Worm (Caenorhabditis elegans) whole organism, young adult: ENCODE results near the gene msp-3.

Experiments used
- B0336.3 ChIP-seq: fragments of 200-800 bp; sonication (Bioruptor generic); IDR thresholded peaks from 2 replicates; pipeline ENCODE4 v1.3.6; 2022; ENCODE audit warnings: missing genetic modification characterization, missing compliant biosample characterization
- C17E4.6 ChIP-seq: fragments of 200-800 bp; sonication (Bioruptor generic); IDR thresholded peaks from 2 replicates; pipeline ENCODE4 v1.3.6; 2022; ENCODE audit warnings: missing genetic modification reagents, missing genetic modification characterization, missing compliant biosample characterization
- F23B12.7 ChIP-seq: sonication (generic microtip); optimal IDR thresholded peaks from 2 replicates; lab custom pipeline; 2017; ENCODE audit warnings: missing genetic modification characterization, mild to moderate bottlenecking, missing compliant biosample characterization, antibody characterized with exemption, moderate library complexity; ENCODE audit not compliant: insufficient read depth
- F52B5.7 ChIP-seq: sonication (generic microtip); optimal IDR thresholded peaks from 2 replicates; lab custom pipeline; 2016; ENCODE audit warnings: mild to moderate bottlenecking, missing genetic modification characterization, missing compliant biosample characterization
- T07F8.4 ChIP-seq: sonication (generic microtip); optimal IDR thresholded peaks from 2 replicates; lab custom pipeline; 2016; ENCODE audit warnings: mild to moderate bottlenecking, missing genetic modification characterization, moderate library complexity, missing compliant biosample characterization
- Y53G8AR.9 ChIP-seq: fragments of 200-800 bp; sonication (Bioruptor generic); conservative IDR thresholded peaks from 2 replicates; pipeline ENCODE4 v1.3.6; 2022; ENCODE audit warnings: missing genetic modification reagents, missing genetic modification characterization, missing compliant biosample characterization
- ZK185.1 ChIP-seq: sonication (generic microtip); optimal IDR thresholded peaks from 2 replicates; lab custom pipeline; 2016; ENCODE audit warnings: mild to moderate bottlenecking, missing genetic modification characterization, missing compliant biosample characterization; ENCODE audit not compliant: poor library complexity, severe bottlenecking
- athp-1 ChIP-seq: sonication (generic microtip); optimal IDR thresholded peaks from 2 replicates; lab custom pipeline; 2017; ENCODE audit warnings: mild to moderate bottlenecking, missing genetic modification characterization, missing compliant biosample characterization
- bed-2 ChIP-seq: fragments of 200-800 bp; sonication (Bioruptor generic); IDR thresholded peaks from 2 replicates; pipeline ENCODE4 v1.3.6; 2022; ENCODE audit warnings: missing genetic modification reagents, missing genetic modification characterization, missing compliant biosample characterization
- ceh-58 ChIP-seq: fragments of 200-800 bp; sonication (Bioruptor generic); IDR thresholded peaks from 2 replicates; pipeline ENCODE4 v1.3.6; 2022; ENCODE audit warnings: missing genetic modification characterization, missing compliant biosample characterization
- ceh-79 ChIP-seq: sonication (generic microtip); optimal IDR thresholded peaks from 2 replicates; lab custom pipeline; 2017; ENCODE audit warnings: mild to moderate bottlenecking, missing genetic modification characterization, missing compliant biosample characterization
- ekl-4 ChIP-seq: fragments of 200-800 bp; sonication (Bioruptor generic); IDR thresholded peaks from 2 replicates; pipeline ENCODE4 v1.3.6; 2022; ENCODE audit warnings: missing genetic modification reagents, missing genetic modification characterization, missing compliant biosample characterization
- ets-4 ChIP-seq: fragments of 200-800 bp; sonication (Bioruptor generic); optimal IDR thresholded peaks from 2 replicates; lab custom pipeline; 2018; ENCODE audit warnings: mild to moderate bottlenecking, missing genetic modification characterization, missing compliant biosample characterization
- fkh-3 ChIP-seq: sonication (generic microtip); optimal IDR thresholded peaks from 2 replicates; lab custom pipeline; 2016; ENCODE audit warnings: mild to moderate bottlenecking, missing genetic modification characterization, missing compliant biosample characterization
- gei-17 ChIP-seq: fragments of 200-800 bp; sonication (Bioruptor generic); optimal IDR thresholded peaks from 2 replicates; lab custom pipeline; 2018; ENCODE audit warnings: mild to moderate bottlenecking, missing genetic modification characterization, missing compliant biosample characterization
- hlh-12 ChIP-seq: sonication (generic microtip); optimal IDR thresholded peaks from 2 replicates; lab custom pipeline; 2016; ENCODE audit warnings: missing genetic modification characterization, missing compliant biosample characterization
- hmg-1.2 ChIP-seq: fragments of 200-800 bp; sonication (Bioruptor generic); IDR thresholded peaks from 2 replicates; pipeline ENCODE4 v1.3.6; 2022; ENCODE audit warnings: missing genetic modification reagents, missing genetic modification characterization, missing compliant biosample characterization
- hrde-1 ChIP-seq: sonication (generic microtip); optimal IDR thresholded peaks from 2 replicates; lab custom pipeline; 2016; ENCODE audit warnings: missing genetic modification characterization, mild to moderate bottlenecking, missing compliant biosample characterization, moderate library complexity, missing genotype, missing genetic modification reagents, borderline replicate concordance
- lag-1 ChIP-seq: fragments of 200-800 bp; sonication (Bioruptor generic); IDR thresholded peaks from 2 replicates; pipeline ENCODE4 v1.3.6; 2022; ENCODE audit warnings: missing genetic modification reagents, missing genetic modification characterization, missing compliant biosample characterization
- let-607 ChIP-seq, 2 experiments: fragments of 200-800 bp in 1 of 2; sonication (Bioruptor generic) in 1 of 2; sonication (generic microtip) in 1 of 2; optimal IDR thresholded peaks; 2 replicates each; lab custom pipeline; 2016 to 2018; ENCODE audit warnings: mild to moderate bottlenecking in 2 of 2, missing compliant biosample characterization in 2 of 2, missing genetic modification characterization in 2 of 2, moderate library complexity in 2 of 2, missing genotype in 1 of 2
- lin-35 ChIP-seq, 3 experiments: fragments of 150-350 bp in 2 of 3; sonication (generic microtip) in 1 of 3; optimal IDR thresholded peaks; 2 replicates each; lab custom pipeline; 2014 to 2018; ENCODE audit warnings: missing biosample characterization in 3 of 3, missing genetic modification characterization in 3 of 3, missing genetic modification reagents in 3 of 3
- lir-1 ChIP-seq: fragments of 200-800 bp; sonication (Bioruptor generic); conservative IDR thresholded peaks from 2 replicates; pipeline ENCODE4 v1.3.6; 2022; ENCODE audit warnings: missing genetic modification reagents, missing genetic modification characterization, missing compliant biosample characterization
- lsy-27 ChIP-seq: sonication (generic microtip); optimal IDR thresholded peaks from 2 replicates; lab custom pipeline; 2017; ENCODE audit warnings: missing genetic modification characterization, mild to moderate bottlenecking, missing compliant biosample characterization, antibody characterized with exemption, missing genotype, borderline replicate concordance; ENCODE audit not compliant: insufficient read depth
- madf-10 ChIP-seq: sonication (generic microtip); optimal IDR thresholded peaks from 2 replicates; lab custom pipeline; 2016; ENCODE audit warnings: mild to moderate bottlenecking, missing genetic modification characterization, missing compliant biosample characterization
- madf-8 ChIP-seq: fragments of 200-800 bp; sonication (Bioruptor generic); conservative IDR thresholded peaks from 2 replicates; pipeline ENCODE4 v1.3.6; 2022; ENCODE audit warnings: missing genetic modification reagents, missing genetic modification characterization, missing compliant biosample characterization
- mcd-1 ChIP-seq: fragments of 200-800 bp; sonication (Bioruptor generic); IDR thresholded peaks from 2 replicates; pipeline ENCODE4 v1.3.6; 2022; ENCODE audit warnings: missing genetic modification reagents, missing genetic modification characterization, missing compliant biosample characterization
- mes-4 ChIP-seq: sonication (generic microtip); optimal IDR thresholded peaks from 2 replicates; lab custom pipeline; 2016; ENCODE audit warnings: missing genotype, missing genetic modification characterization, missing compliant biosample characterization
- nfya-2 ChIP-seq: fragments of 200-800 bp; sonication (Bioruptor generic); IDR thresholded peaks from 2 replicates; pipeline ENCODE4 v1.3.6; 2022; ENCODE audit warnings: missing genetic modification reagents, missing genetic modification characterization, missing compliant biosample characterization
- nhr-120 ChIP-seq: fragments of 200-800 bp; sonication (Bioruptor generic); IDR thresholded peaks from 2 replicates; pipeline ENCODE4 v1.3.6; 2022; ENCODE audit warnings: missing genetic modification characterization, missing compliant biosample characterization
- nhr-27 ChIP-seq: fragments of 200-800 bp; sonication (Bioruptor generic); optimal IDR thresholded peaks from 2 replicates; lab custom pipeline; 2018; ENCODE audit warnings: mild to moderate bottlenecking, missing genetic modification characterization, moderate library complexity, missing compliant biosample characterization
- nhr-90 ChIP-seq: sonication (generic microtip); optimal IDR thresholded peaks from 2 replicates; lab custom pipeline; 2016; ENCODE audit warnings: missing genotype, mild to moderate bottlenecking, missing genetic modification characterization, missing compliant biosample characterization
- rec-8 ChIP-seq, 2 experiments: sonication (generic microtip); optimal IDR thresholded peaks; 2 replicates each; lab custom pipeline; 2016; ENCODE audit warnings: mild to moderate bottlenecking in 2 of 2, missing genetic modification characterization in 2 of 2, missing genetic modification reagents in 2 of 2, missing genotype in 2 of 2, missing biosample characterization in 1 of 2, missing compliant biosample characterization in 1 of 2, moderate library complexity in 1 of 2
- rpc-1 ChIP-seq, 2 experiments: fragments of 150-350 bp in 1 of 2; sonication (generic microtip) in 1 of 2; optimal IDR thresholded peaks; 2 replicates each; lab custom pipeline; 2014 to 2018; ENCODE audit warnings: missing biosample characterization in 1 of 2, missing genetic modification characterization in 1 of 2, missing genetic modification reagents in 1 of 2, missing genotype in 1 of 2
- somi-1 ChIP-seq: fragments of 200-800 bp; sonication (Bioruptor generic); optimal IDR thresholded peaks from 2 replicates; lab custom pipeline; 2018; ENCODE audit warnings: mild to moderate bottlenecking, missing genetic modification characterization, missing compliant biosample characterization
- sptf-2 ChIP-seq: fragments of 200-800 bp; sonication (Bioruptor generic); optimal IDR thresholded peaks from 2 replicates; lab custom pipeline; 2018; ENCODE audit warnings: mild to moderate bottlenecking, missing genetic modification characterization, missing compliant biosample characterization
- tbx-9 ChIP-seq: sonication (generic microtip); optimal IDR thresholded peaks from 2 replicates; lab custom pipeline; 2016; ENCODE audit warnings: borderline replicate concordance, missing genetic modification characterization, inconsistent platforms, missing compliant biosample characterization
- ztf-22 ChIP-seq: fragments of 200-800 bp; sonication (Bioruptor generic); optimal IDR thresholded peaks from 2 replicates; lab custom pipeline; 2018; ENCODE audit warnings: mild to moderate bottlenecking, missing genetic modification characterization, moderate library complexity, missing compliant biosample characterization
- ztf-28 ChIP-seq: fragments of 200-800 bp; sonication (Bioruptor generic); IDR thresholded peaks from 2 replicates; pipeline ENCODE4 v1.3.6; 2022; ENCODE audit warnings: missing genetic modification reagents, missing genetic modification characterization, missing compliant biosample characterization

msp-3 gene

ce11 chrII:4822610-4823009, 36.5 kb upstream of the msp-3 start (continued):
- no peak for TF ChIP-seq C17E4.6 (GFP tag; lab: Robert Waterston, UW)

- no peak for TF ChIP-seq madf-8
- no peak for TF ChIP-seq nhr-90 (tag; lab: Kevin White, UChicago)
- no peak for TF ChIP-seq B0336.3 (GFP tag; lab: Robert Waterston, UW)
- TF ChIP-seq mes-4 (tag; lab: Kevin White, UChicago), result no peak
- TF ChIP-seq fkh-3, result no peak
- no peak for TF ChIP-seq athp-1 (tag; lab: Kevin White, UChicago)
- no peak for TF ChIP-seq nfya-2 (GFP tag; lab: Robert Waterston, UW)
- no peak for TF ChIP-seq T07F8.4
- TF ChIP-seq ztf-28 (GFP tag; lab: Robert Waterston, UW), result no peak
- TF ChIP-seq rpc-1 (optimal IDR thresholded peaks at IDR 0.05; lab: Kevin White, UChicago), result no peak
- no peak for TF ChIP-seq rpc-1 (tag; optimal IDR thresholded peaks at IDR 0.05; lab: Kevin White, UChicago)
- no peak for TF ChIP-seq ztf-22 (GFP tag; lab: Kevin White, UChicago)
- TF ChIP-seq lir-1 (GFP tag; lab: Robert Waterston, UW), result no peak
These were observed 35.7 kb upstream of the msp-3 start, which contains the start of gene lact-5 for ce11 chrII:4821739-4822138. TSS of gene lact-5 (minus strand) at chrII:4821739.

ce11 chrII:4818780-4819179, 32.7 kb upstream of the msp-3 start:
- TF ChIP-seq lag-1 (GFP tag; lab: Robert Waterston, UW) (no peak), B0336.3 (GFP tag; lab: Robert Waterston, UW) (no peak), gei-17 (GFP tag; lab: Kevin White, UChicago) (no peak), ceh-58 (GFP tag; lab: Robert Waterston, UW) (no peak), let-607 (tag; optimal IDR thresholded peaks at IDR 0.05; lab: Kevin White, UChicago) (no peak), lin-35 (GFP tag; optimal IDR thresholded peaks at IDR 0.05; lab: Kevin White, UChicago) (no peak), ceh-79 (no peak), nhr-90 (tag; lab: Kevin White, UChicago) (no peak), tbx-9 (tag; lab: Kevin White, UChicago) (no peak), nhr-27 (no peak), bed-2 (GFP tag; lab: Robert Waterston, UW) (no peak), hrde-1 (tag; lab: Kevin White, UChicago) (no peak), nhr-120 (GFP tag; lab: Robert Waterston, UW) (no peak)

- TF ChIP-seq lsy-27 (tag; lab: Kevin White, UChicago), result no peak
- no peak for TF ChIP-seq Y53G8AR.9 (GFP tag; lab: Robert Waterston, UW)
- no peak for TF ChIP-seq F52B5.7
- TF ChIP-seq mcd-1, result no peak
- no peak for TF ChIP-seq somi-1 (GFP tag; lab: Kevin White, UChicago)
- TF ChIP-seq ceh-79, result no peak
- TF ChIP-seq ztf-28 (GFP tag; lab: Robert Waterston, UW), result no peak
- TF ChIP-seq sptf-2 (GFP tag; lab: Kevin White, UChicago), result no peak
- TF ChIP-seq rec-8 (tag; optimal IDR thresholded peaks at IDR 0.05; lab: Kevin White, UChicago), result no peak
These were observed 29.3 kb upstream of the msp-3 start for ce11 chrII:4815356-4815755.

- TF ChIP-seq Y53G8AR.9 (GFP tag; lab: Robert Waterston, UW) (no peak), ekl-4 (GFP tag; lab: Robert Waterston, UW) (no peak), madf-10 (tag; lab: Kevin White, UChicago) (no peak), hlh-12 (no peak), lin-35 (GFP tag; optimal IDR thresholded peaks at IDR 0.05; lab: Kevin White, UChicago) (no peak), hmg-1.2 (no peak), ets-4 (GFP tag; lab: Kevin White, UChicago) (no peak), ZK185.1 (tag; lab: Kevin White, UChicago) (no peak), F23B12.7 (no peak)
These were observed 25.9 kb upstream of the msp-3 start, which contains the start of gene rig-6 for ce11 chrII:4811986-4812385. TSS of gene rig-6 (minus strand) at chrII:4812086.
